Fruit fly (Drosophila melanogaster): Measurements from ENCODE around the gene shps.
A peak's percentile ranks its signal among the peaks of the same experiment; 100 is the strongest.

The shps gene

DNA sequence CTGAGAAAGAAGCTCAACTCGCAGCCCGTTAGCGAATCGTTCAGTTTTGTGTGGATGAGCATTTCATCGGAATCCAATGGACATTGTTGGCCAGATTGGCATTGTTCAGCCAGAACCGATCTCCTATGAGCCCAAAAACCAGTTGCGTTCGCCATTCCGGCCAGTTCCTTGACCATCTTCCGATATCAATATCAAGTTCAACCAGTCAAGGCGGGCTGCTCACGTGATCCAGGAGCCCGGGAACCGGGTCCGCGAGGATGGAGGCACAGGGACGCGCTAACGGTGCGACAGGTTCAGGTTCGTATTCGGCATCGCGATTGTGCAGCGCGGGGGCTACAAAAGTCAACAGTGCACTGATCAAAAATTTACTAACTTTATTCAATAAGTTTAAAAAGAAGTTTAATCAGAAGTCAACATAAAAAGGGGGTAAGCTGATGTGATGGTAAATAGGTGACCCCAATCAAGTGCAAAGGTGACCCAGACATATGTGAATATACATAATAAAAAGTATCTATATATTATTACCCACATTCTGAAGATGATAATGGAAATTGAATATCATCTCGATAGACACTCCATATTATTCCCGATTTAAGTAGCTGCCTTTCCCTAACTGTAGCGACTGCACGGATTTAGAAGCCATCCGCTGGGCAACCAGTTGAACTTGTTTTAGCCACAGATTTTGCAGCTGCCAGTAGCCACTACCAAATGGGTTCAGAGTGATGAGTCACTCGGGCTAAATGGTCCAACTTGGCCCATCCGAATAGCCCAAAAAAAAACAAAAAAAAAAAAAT is 12.4 kb upstream of the shps start:
- TF ChIP-seq Snoo (tag; optimal IDR thresholded peaks at IDR 0.05), result peak; percentile 80
- peak; percentile 71 for TF ChIP-seq CG4496 (GFP tag; IDR thresholded peaks at IDR 0.05)
- peak; percentile 40; the same call in 1 of the 2 replicates for TF ChIP-seq rn (GFP tag; IDR thresholded peaks at IDR 0.05)
- peak; percentile 97 for TF ChIP-seq EcR (GFP tag; optimal IDR thresholded peaks at IDR 0.05)
- peak; percentile 86 for TF ChIP-seq Pif1A (GFP tag; optimal IDR thresholded peaks at IDR 0.05)
- peak; percentile 83 for TF ChIP-seq CG8301 (tag; optimal IDR thresholded peaks at IDR 0.05)
- peak; percentile 88 for TF ChIP-seq CG9948 (tag; optimal IDR thresholded peaks at IDR 0.05)
- TF ChIP-seq CG17806 (tag; optimal IDR thresholded peaks at IDR 0.05), result peak; percentile 85
- peak; percentile 66 for TF ChIP-seq D1 (tag; optimal IDR thresholded peaks at IDR 0.05)
- TF ChIP-seq CG12605 (GFP tag; IDR thresholded peaks at IDR 0.05), result peak; percentile 60
- peak; percentile 93 for TF ChIP-seq CG15710 (tag; optimal IDR thresholded peaks at IDR 0.05)
- TF ChIP-seq fd96Ca (GFP tag; IDR thresholded peaks at IDR 0.05), result peak; percentile 83
- TF ChIP-seq gl (tag; optimal IDR thresholded peaks at IDR 0.05), result peak; percentile 68
- peak; percentile 84 for TF ChIP-seq CG13204 (GFP tag; optimal IDR thresholded peaks at IDR 0.05)
- TF ChIP-seq Pif1B (GFP tag; optimal IDR thresholded peaks at IDR 0.05), result peak; percentile 88
- no peak; the same call in none of the 2 replicates for TF ChIP-seq Ets98B (GFP tag; IDR thresholded peaks at IDR 0.05)
- peak; percentile 51 for TF ChIP-seq CG32121 (GFP tag; IDR thresholded peaks at IDR 0.05)
- peak; percentile 85 for TF ChIP-seq CG34367 (tag; optimal IDR thresholded peaks at IDR 0.05)
- TF ChIP-seq CG14655 (GFP tag; optimal IDR thresholded peaks at IDR 0.05), result peak; percentile 91
- TF ChIP-seq CG8159 (tag; optimal IDR thresholded peaks at IDR 0.05), result peak; percentile 93
- no peak for TF ChIP-seq CG10348 (GFP tag; IDR thresholded peaks at IDR 0.05)

dm6 chr3R:24267580-24268202 is 11.7 kb upstream of the shps start:
- TF ChIP-seq rn (GFP tag; IDR thresholded peaks at IDR 0.05) (no peak), CG34367 (tag; optimal IDR thresholded peaks at IDR 0.05) (no peak), EcR (GFP tag; optimal IDR thresholded peaks at IDR 0.05) (peak; percentile 82), fd96Ca (GFP tag; IDR thresholded peaks at IDR 0.05) (no peak), CG8159 (tag; optimal IDR thresholded peaks at IDR 0.05) (no peak), Pif1A (GFP tag; optimal IDR thresholded peaks at IDR 0.05) (no peak)

DNA sequence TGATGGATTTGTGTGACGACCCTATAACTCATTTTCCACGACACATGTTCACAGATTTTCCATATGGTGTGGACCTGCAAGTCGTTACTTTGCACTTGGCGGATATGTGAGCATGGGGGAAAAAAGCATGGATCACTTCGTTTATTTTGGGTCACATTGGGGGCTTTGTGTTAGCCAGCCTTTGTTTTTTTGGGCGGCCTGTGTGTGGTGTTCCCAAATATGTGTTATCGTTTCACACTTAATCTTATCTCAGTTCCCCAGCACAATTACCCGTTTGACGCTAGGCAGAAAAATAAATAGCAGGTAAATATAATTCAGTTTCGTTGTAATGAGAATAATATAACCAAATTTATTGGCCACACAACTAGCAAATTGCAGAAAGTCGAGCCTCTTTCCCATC is 11.1 kb upstream of the shps start:
- no peak for TF ChIP-seq CG15710 (tag; optimal IDR thresholded peaks at IDR 0.05)
- TF ChIP-seq D1 (tag; optimal IDR thresholded peaks at IDR 0.05), result no peak
- no peak for TF ChIP-seq CG9948 (tag; optimal IDR thresholded peaks at IDR 0.05)
- no peak for TF ChIP-seq Ets98B (GFP tag; IDR thresholded peaks at IDR 0.05)
- TF ChIP-seq CG8159 (tag; optimal IDR thresholded peaks at IDR 0.05), result no peak
- no peak for TF ChIP-seq CG32121 (GFP tag; IDR thresholded peaks at IDR 0.05)
- TF ChIP-seq Pif1A (GFP tag; optimal IDR thresholded peaks at IDR 0.05), result no peak
- no peak for TF ChIP-seq EcR (GFP tag; optimal IDR thresholded peaks at IDR 0.05)
- TF ChIP-seq fd96Ca (GFP tag; IDR thresholded peaks at IDR 0.05), result no peak
- no peak for TF ChIP-seq CG14655 (GFP tag; optimal IDR thresholded peaks at IDR 0.05)
- TF ChIP-seq CG8301 (tag; optimal IDR thresholded peaks at IDR 0.05), result no peak
- TF ChIP-seq CG17806 (tag; optimal IDR thresholded peaks at IDR 0.05), result no peak
- TF ChIP-seq CG34367 (tag; optimal IDR thresholded peaks at IDR 0.05), result no peak
- TF ChIP-seq CG12605 (GFP tag; IDR thresholded peaks at IDR 0.05), result no peak
- no peak for TF ChIP-seq Pif1B (GFP tag; optimal IDR thresholded peaks at IDR 0.05)
- no peak for TF ChIP-seq rn (GFP tag; IDR thresholded peaks at IDR 0.05)
- TF ChIP-seq CG13204 (GFP tag; optimal IDR thresholded peaks at IDR 0.05), result no peak
- TF ChIP-seq Snoo (tag; optimal IDR thresholded peaks at IDR 0.05), result no peak
- no peak for TF ChIP-seq gl (tag; optimal IDR thresholded peaks at IDR 0.05)
- no peak for TF ChIP-seq CG4496 (GFP tag; IDR thresholded peaks at IDR 0.05)

DNA sequence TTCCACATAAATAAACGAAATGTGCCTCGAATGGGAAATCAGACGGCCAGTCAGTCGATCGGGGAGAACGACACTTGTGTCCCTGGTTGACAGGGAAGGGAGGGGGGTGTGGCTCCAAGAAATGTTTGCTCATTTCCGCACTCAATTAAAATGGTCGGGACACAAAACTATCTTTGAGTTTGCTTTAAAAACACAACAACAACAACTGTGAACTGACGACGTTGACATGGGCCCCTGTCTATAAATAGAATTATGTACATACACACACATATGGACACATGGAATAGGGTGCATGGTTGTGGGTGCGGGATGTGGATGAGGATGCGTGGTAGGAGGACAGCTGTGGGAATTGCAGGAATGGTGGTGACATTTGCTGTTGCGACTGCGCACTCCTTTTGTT is 9.3 kb upstream of the shps start:
- no peak for TF ChIP-seq gl (tag; optimal IDR thresholded peaks at IDR 0.05)
- peak; percentile 27 for TF ChIP-seq CG13204 (GFP tag; optimal IDR thresholded peaks at IDR 0.05)
- no peak for TF ChIP-seq fd96Ca (GFP tag; IDR thresholded peaks at IDR 0.05)
- TF ChIP-seq Ets98B (GFP tag; IDR thresholded peaks at IDR 0.05), result no peak
- no peak for TF ChIP-seq Snoo (tag; optimal IDR thresholded peaks at IDR 0.05)
- TF ChIP-seq CG8159 (tag; optimal IDR thresholded peaks at IDR 0.05), result no peak
- TF ChIP-seq CG9948 (tag; optimal IDR thresholded peaks at IDR 0.05), result no peak
- TF ChIP-seq CG17806 (tag; optimal IDR thresholded peaks at IDR 0.05), result no peak
- TF ChIP-seq EcR (GFP tag; optimal IDR thresholded peaks at IDR 0.05), result peak; percentile 80

DNA sequence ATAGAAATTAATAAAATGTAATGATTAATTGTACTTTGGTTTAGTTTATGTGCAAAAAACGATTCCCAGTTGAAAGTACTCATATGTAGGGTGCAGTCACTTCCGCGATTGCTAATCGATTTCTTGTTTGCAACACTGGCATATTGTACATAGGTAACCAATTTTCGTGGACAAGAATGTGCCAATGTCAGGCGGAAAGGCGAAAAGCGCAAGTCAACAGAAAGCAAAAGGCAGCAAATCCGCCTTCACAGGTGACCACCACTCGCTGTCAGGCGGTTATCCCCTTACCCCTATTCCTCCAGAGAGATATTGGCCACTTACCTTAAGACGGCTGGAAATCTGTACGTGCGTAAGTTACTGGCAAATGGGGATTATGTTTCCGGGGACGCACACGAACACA is 8.8 kb upstream of the shps start:
- TF ChIP-seq Pif1A (GFP tag; optimal IDR thresholded peaks at IDR 0.05), result no peak
- no peak for TF ChIP-seq CG4496 (GFP tag; IDR thresholded peaks at IDR 0.05)
- no peak for TF ChIP-seq CG17806 (tag; optimal IDR thresholded peaks at IDR 0.05)
- no peak for TF ChIP-seq CG15710 (tag; optimal IDR thresholded peaks at IDR 0.05)
- TF ChIP-seq gl (tag; optimal IDR thresholded peaks at IDR 0.05), result no peak
- TF ChIP-seq CG8301 (tag; optimal IDR thresholded peaks at IDR 0.05), result no peak
- TF ChIP-seq Ets98B (GFP tag; IDR thresholded peaks at IDR 0.05), result no peak
- no peak for TF ChIP-seq fd96Ca (GFP tag; IDR thresholded peaks at IDR 0.05)
- no peak for TF ChIP-seq EcR (GFP tag; optimal IDR thresholded peaks at IDR 0.05)
- TF ChIP-seq CG13204 (GFP tag; optimal IDR thresholded peaks at IDR 0.05), result no peak
- no peak for TF ChIP-seq CG14655 (GFP tag; optimal IDR thresholded peaks at IDR 0.05)
- no peak for TF ChIP-seq Pif1B (GFP tag; optimal IDR thresholded peaks at IDR 0.05)
- TF ChIP-seq CG12605 (GFP tag; IDR thresholded peaks at IDR 0.05), result no peak
- no peak for TF ChIP-seq CG10348 (GFP tag; IDR thresholded peaks at IDR 0.05)
- TF ChIP-seq CG8159 (tag; optimal IDR thresholded peaks at IDR 0.05), result no peak
- no peak for TF ChIP-seq CG34367 (tag; optimal IDR thresholded peaks at IDR 0.05)
- no peak for TF ChIP-seq CG9948 (tag; optimal IDR thresholded peaks at IDR 0.05)
- TF ChIP-seq CG32121 (GFP tag; IDR thresholded peaks at IDR 0.05), result no peak
- no peak for TF ChIP-seq Snoo (tag; optimal IDR thresholded peaks at IDR 0.05)
- TF ChIP-seq D1 (tag; optimal IDR thresholded peaks at IDR 0.05), result no peak
